Worm (Caenorhabditis elegans) whole organism, mixed stage, embryonic: ENCODE results near the gene C29A12.6.

Experiments
- M03D4.4 ChIP-seq: sonication (generic microtip); optimal IDR thresholded peaks from 2 replicates; lab custom pipeline; 2017; ENCODE audit warnings: mild to moderate bottlenecking, missing genetic modification characterization, missing compliant biosample characterization
- bed-3 ChIP-seq: fragments of 200-800 bp; sonication (Bioruptor generic); optimal IDR thresholded peaks from 3 replicates; lab custom pipeline; 2018; ENCODE audit warnings: mild to moderate bottlenecking, missing genetic modification characterization, moderate library complexity, missing compliant biosample characterization
- ceh-39 ChIP-seq: fragments of 150-350 bp; optimal IDR thresholded peaks from 2 replicates; lab custom pipeline; 2014; ENCODE audit warnings: missing biosample characterization, missing genetic modification characterization
- ceh-83 ChIP-seq: fragments of 200-800 bp; sonication (Bioruptor generic); optimal IDR thresholded peaks from 2 replicates; lab custom pipeline; 2018; ENCODE audit warnings: mild to moderate bottlenecking, missing genetic modification characterization, missing compliant biosample characterization
- ces-1 ChIP-seq: fragments of 150-350 bp; optimal IDR thresholded peaks from 2 replicates; lab custom pipeline; 2014; ENCODE audit warnings: missing biosample characterization, missing genetic modification reagents, missing genetic modification characterization
- cnd-1 ChIP-seq: fragments of 200-800 bp; sonication (Bioruptor generic); optimal IDR thresholded peaks from 2 replicates; lab custom pipeline; 2018; ENCODE audit warnings: mild to moderate bottlenecking, missing genetic modification characterization, missing compliant biosample characterization
- drap-1 ChIP-seq: fragments of 200-800 bp; sonication (Bioruptor generic); optimal IDR thresholded peaks from 3 replicates; lab custom pipeline; 2018; ENCODE audit warnings: mild to moderate bottlenecking, missing genetic modification characterization, missing compliant biosample characterization
- elt-1 ChIP-seq: sonication (generic microtip); optimal IDR thresholded peaks from 2 replicates; lab custom pipeline; 2017; ENCODE audit warnings: missing genetic modification characterization, mild to moderate bottlenecking, missing compliant biosample characterization, antibody characterized with exemption, moderate library complexity, borderline replicate concordance; ENCODE audit not compliant: insufficient read depth
- elt-3 ChIP-seq: fragments of 150-350 bp; optimal IDR thresholded peaks from 2 replicates; lab custom pipeline; 2014; ENCODE audit warnings: missing biosample characterization, missing genetic modification characterization
- flh-1 ChIP-seq: fragments of 200-800 bp; sonication (Bioruptor generic); optimal IDR thresholded peaks from 2 replicates; lab custom pipeline; 2018; ENCODE audit warnings: mild to moderate bottlenecking, missing genetic modification characterization, moderate library complexity, missing compliant biosample characterization
- ham-2 ChIP-seq: fragments of 200-800 bp; sonication (Bioruptor generic); optimal IDR thresholded peaks from 2 replicates; lab custom pipeline; 2018; ENCODE audit warnings: mild to moderate bottlenecking, missing genetic modification characterization, missing compliant biosample characterization
- hlh-1 ChIP-seq: fragments of 150-350 bp; optimal IDR thresholded peaks from 2 replicates; lab custom pipeline; 2014; ENCODE audit warnings: missing biosample characterization, missing genetic modification reagents, missing genetic modification characterization
- lin-32 ChIP-seq: fragments of 200-800 bp; sonication (Bioruptor generic); optimal IDR thresholded peaks from 2 replicates; lab custom pipeline; 2018; ENCODE audit warnings: mild to moderate bottlenecking, missing genetic modification characterization, missing compliant biosample characterization
- lsy-2 ChIP-seq: fragments of 150-350 bp; optimal IDR thresholded peaks from 2 replicates; lab custom pipeline; 2014; ENCODE audit warnings: missing biosample characterization, missing genetic modification characterization
- mab-5 ChIP-seq: fragments of 150-350 bp; optimal IDR thresholded peaks from 2 replicates; lab custom pipeline; 2014; ENCODE audit warnings: missing biosample characterization, missing genetic modification characterization
- mep-1 ChIP-seq: fragments of 150-350 bp; optimal IDR thresholded peaks from 2 replicates; lab custom pipeline; 2017; ENCODE audit warnings: missing biosample characterization, missing genetic modification reagents, missing genetic modification characterization, inconsistent platforms
- mls-2 ChIP-seq: sonication (generic microtip); optimal IDR thresholded peaks from 2 replicates; lab custom pipeline; 2016; ENCODE audit warnings: mild to moderate bottlenecking, missing genetic modification characterization, moderate library complexity, missing compliant biosample characterization
- nhr-12 ChIP-seq: fragments of 150-350 bp; optimal IDR thresholded peaks from 2 replicates; lab custom pipeline; 2014; ENCODE audit warnings: missing biosample characterization, missing genetic modification characterization
- nhr-2 ChIP-seq: fragments of 150-350 bp; optimal IDR thresholded peaks from 2 replicates; lab custom pipeline; 2014; ENCODE audit warnings: missing biosample characterization, missing genetic modification characterization
- nhr-237 ChIP-seq: fragments of 150-350 bp; optimal IDR thresholded peaks from 2 replicates; lab custom pipeline; 2014; ENCODE audit warnings: missing biosample characterization, missing genetic modification characterization
- nhr-28 ChIP-seq: fragments of 150-350 bp; optimal IDR thresholded peaks from 2 replicates; lab custom pipeline; 2014; ENCODE audit warnings: missing biosample characterization, missing genetic modification characterization
- nhr-76 ChIP-seq: sonication (generic microtip); optimal IDR thresholded peaks from 2 replicates; lab custom pipeline; 2017; ENCODE audit warnings: missing biosample characterization, missing genetic modification characterization
- pha-4 ChIP-seq: fragments of 150-350 bp; optimal IDR thresholded peaks from 2 replicates; lab custom pipeline; 2018; ENCODE audit warnings: missing biosample characterization, missing genetic modification reagents, missing genetic modification characterization
- sem-2 ChIP-seq: fragments of 200-800 bp; sonication (Bioruptor generic); optimal IDR thresholded peaks from 2 replicates; lab custom pipeline; 2018; ENCODE audit warnings: mild to moderate bottlenecking, missing genetic modification characterization, missing compliant biosample characterization
- snpc-4 ChIP-seq: fragments of 150-350 bp; optimal IDR thresholded peaks from 2 replicates; lab custom pipeline; 2014; ENCODE audit warnings: missing biosample characterization, missing genetic modification characterization
- sptf-1 ChIP-seq: sonication (generic microtip); optimal IDR thresholded peaks from 2 replicates; lab custom pipeline; 2017; ENCODE audit warnings: mild to moderate bottlenecking, missing genetic modification characterization, moderate library complexity, missing compliant biosample characterization
- tbx-8 ChIP-seq: fragments of 200-800 bp; sonication (Bioruptor generic); optimal IDR thresholded peaks from 2 replicates; lab custom pipeline; 2018; ENCODE audit warnings: mild to moderate bottlenecking, missing genetic modification characterization, moderate library complexity, missing compliant biosample characterization
- unc-120 ChIP-seq: sonication (generic microtip); optimal IDR thresholded peaks from 2 replicates; lab custom pipeline; 2017; ENCODE audit warnings: missing genetic modification characterization, missing compliant biosample characterization; ENCODE audit not compliant: poor library complexity, severe bottlenecking
- unc-39 ChIP-seq: fragments of 150-350 bp; optimal IDR thresholded peaks from 2 replicates; lab custom pipeline; 2014; ENCODE audit warnings: missing biosample characterization, missing genetic modification characterization
- unc-62 ChIP-seq: fragments of 150-350 bp; optimal IDR thresholded peaks from 2 replicates; lab custom pipeline; 2014; ENCODE audit warnings: missing biosample characterization, missing genetic modification reagents, missing genetic modification characterization
- zip-8 ChIP-seq: fragments of 150-350 bp; optimal IDR thresholded peaks from 2 replicates; lab custom pipeline; 2014; ENCODE audit warnings: missing biosample characterization, missing genetic modification characterization
- ztf-11 ChIP-seq: fragments of 150-350 bp; optimal IDR thresholded peaks from 2 replicates; lab custom pipeline; 2014; ENCODE audit warnings: missing biosample characterization, missing genetic modification characterization

C29A12.6 gene

DNA sequence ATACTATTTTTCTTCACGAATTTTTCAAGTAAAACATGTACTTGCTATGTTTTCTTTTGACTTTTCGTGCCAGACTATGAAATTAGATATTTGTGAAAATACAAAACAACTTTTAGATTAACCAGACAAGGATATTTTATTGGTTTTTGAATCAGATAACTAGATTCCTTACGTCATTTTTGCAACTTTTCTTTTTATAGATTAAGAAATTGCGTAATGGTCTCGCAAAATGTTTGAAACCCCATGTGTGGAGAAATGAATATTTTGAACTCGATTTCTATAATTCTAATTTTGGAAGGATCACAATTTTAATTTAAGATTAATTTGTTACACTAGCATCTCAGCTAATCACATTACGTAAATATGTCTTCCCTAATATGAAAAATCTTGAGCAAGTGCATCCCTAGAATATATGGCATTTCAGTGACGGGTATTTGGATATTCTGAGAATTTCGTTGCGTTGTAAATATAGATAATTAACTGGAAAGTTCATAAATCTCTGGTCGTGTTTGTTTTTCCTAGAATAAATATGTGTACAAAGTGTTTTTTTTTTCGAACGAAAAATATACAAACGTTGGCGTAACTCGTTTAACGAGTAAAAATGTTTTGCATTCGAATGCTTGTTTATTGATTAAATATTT, 15.6 kb downstream of the C29A12.6 start:
- TF ChIP-seq lsy-2 (tag; lab: Kevin White, UChicago) (no peak), lin-32 (GFP tag; lab: Kevin White, UChicago) (no peak), zip-8 (tag; lab: Kevin White, UChicago) (peak; percentile 91)

DNA sequence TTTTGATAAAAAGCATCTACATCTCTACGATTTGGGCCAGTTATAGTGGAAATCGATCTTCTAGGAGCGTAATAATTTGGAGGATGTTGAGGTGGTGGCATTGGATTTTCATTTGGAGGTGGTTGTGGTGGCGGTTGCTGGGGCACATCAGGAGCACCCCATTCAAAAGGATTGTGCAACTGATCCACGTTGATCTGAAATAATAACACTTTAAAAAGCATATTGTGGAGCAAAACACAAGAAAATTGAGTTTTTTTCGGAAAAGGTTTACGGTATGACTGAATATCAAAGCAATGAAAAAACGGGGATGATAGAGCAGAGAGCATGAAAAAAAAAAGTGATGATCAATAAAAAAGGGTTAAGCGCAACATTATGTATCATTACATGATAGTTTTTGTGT, 18.6 kb downstream of the C29A12.6 start, which contains the start of gene saeg-1:
Gene saeg-1 (minus strand): TSS at position 101 of the 400 bp plus-strand sequence.
- no peak for TF ChIP-seq ceh-39 (tag; lab: Kevin White, UChicago)
- no peak for TF ChIP-seq nhr-2 (tag; lab: Kevin White, UChicago)
- TF ChIP-seq nhr-237 (tag; lab: Kevin White, UChicago), result no peak
- TF ChIP-seq M03D4.4, result no peak
- no peak for TF ChIP-seq flh-1 (GFP tag; lab: Kevin White, UChicago)
- TF ChIP-seq pha-4 (tag; lab: Kevin White, UChicago), result no peak
- TF ChIP-seq cnd-1, result no peak
- no peak for TF ChIP-seq unc-62 (GFP tag; lab: Kevin White, UChicago)
- TF ChIP-seq unc-120, result no peak
- no peak for TF ChIP-seq zip-8 (tag; lab: Kevin White, UChicago)
- TF ChIP-seq lin-32 (GFP tag; lab: Kevin White, UChicago), result no peak
- TF ChIP-seq lsy-2 (tag; lab: Kevin White, UChicago), result no peak
- no peak for TF ChIP-seq nhr-28 (tag; lab: Kevin White, UChicago)
- no peak for TF ChIP-seq ham-2 (GFP tag; lab: Kevin White, UChicago)
- TF ChIP-seq ceh-83 (GFP tag; lab: Kevin White, UChicago), result no peak
- TF ChIP-seq mls-2, result no peak
- no peak for TF ChIP-seq unc-39 (tag; lab: Kevin White, UChicago)
- TF ChIP-seq sptf-1 (tag; lab: Kevin White, UChicago), result no peak

DNA sequence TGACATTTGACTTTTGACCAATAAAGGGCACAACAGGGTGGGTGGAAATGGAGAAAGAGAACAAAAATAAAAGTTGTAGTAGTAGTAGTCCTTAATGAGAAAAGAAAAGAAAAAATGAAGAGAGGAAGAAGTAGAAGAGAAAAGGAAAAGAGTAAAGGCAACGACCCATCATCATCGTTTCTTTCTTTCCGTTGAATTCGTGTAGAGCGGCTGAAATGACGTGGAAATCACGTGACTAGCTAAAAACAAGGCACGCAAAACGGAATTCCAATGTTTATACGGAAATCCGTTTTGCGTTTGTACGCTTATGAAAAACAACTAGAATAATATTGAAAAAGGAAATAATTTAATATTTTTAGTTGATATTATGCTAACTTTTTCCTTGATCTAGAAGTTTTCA, 20.6 kb downstream of the C29A12.6 start:
- TF ChIP-seq mep-1 (tag; lab: Kevin White, UChicago), result no peak
- TF ChIP-seq mab-5 (tag; lab: Kevin White, UChicago), result no peak
- TF ChIP-seq unc-120, result no peak
- TF ChIP-seq nhr-2 (tag; lab: Kevin White, UChicago), result no peak
- no peak for TF ChIP-seq ham-2 (GFP tag; lab: Kevin White, UChicago)
- no peak for TF ChIP-seq nhr-76 (tag; lab: Kevin White, UChicago)

DNA sequence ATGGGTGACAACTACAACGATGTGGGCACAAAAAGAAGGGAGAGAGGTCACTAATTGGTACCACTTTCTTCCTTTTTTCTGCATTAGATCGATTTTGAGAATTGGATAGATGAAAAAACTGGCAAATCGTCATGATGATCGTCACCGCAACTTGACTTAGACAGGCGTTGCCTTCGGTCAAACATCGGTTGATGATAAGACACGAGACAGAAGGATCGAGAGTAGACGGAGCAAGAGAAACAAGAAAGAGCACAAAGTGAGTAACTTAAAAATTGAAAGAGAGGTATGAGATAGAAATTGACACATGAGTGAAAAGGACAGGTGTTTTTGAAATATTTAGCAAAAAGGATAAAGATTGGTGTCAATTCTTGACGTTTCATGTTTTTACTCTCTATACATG, 23.1 kb downstream of the C29A12.6 start:
- TF ChIP-seq nhr-12 (tag; lab: Kevin White, UChicago) (no peak), sptf-1 (tag; lab: Kevin White, UChicago) (no peak), nhr-76 (tag; lab: Kevin White, UChicago) (no peak), hlh-1 (tag; lab: Kevin White, UChicago) (no peak), ceh-39 (tag; lab: Kevin White, UChicago) (no peak), lin-32 (GFP tag; lab: Kevin White, UChicago) (no peak), M03D4.4 (no peak), mab-5 (tag; lab: Kevin White, UChicago) (no peak), nhr-2 (tag; lab: Kevin White, UChicago) (no peak), sem-2 (GFP tag; lab: Kevin White, UChicago) (no peak), nhr-237 (tag; lab: Kevin White, UChicago) (no peak), flh-1 (GFP tag; lab: Kevin White, UChicago) (no peak), ceh-83 (GFP tag; lab: Kevin White, UChicago) (no peak), ces-1 (no peak), elt-3 (tag; lab: Kevin White, UChicago) (no peak), drap-1 (GFP tag; lab: Kevin White, UChicago) (no peak), elt-1 (no peak)

DNA sequence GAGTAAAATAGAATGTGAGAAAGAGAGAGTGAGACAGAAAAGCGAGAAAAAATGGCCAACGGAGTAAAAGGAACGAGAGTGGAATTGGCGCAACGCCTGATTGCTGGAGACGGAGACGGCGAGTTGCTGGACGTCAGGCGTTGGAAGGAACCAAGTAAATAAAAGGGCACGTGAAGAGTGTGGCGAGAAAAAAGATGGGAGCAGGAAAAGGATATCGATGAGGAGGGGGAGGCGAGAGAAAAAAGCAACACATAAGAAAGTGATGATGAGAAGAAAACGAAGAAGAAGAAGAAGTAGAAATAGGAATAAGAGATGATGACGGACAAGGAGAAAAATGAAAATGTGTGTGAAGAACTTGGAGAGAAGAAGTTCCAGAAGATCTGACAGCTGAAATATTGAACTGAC, 24.5 kb downstream of the C29A12.6 start:
- TF ChIP-seq ces-1 (peak; percentile 71), lin-32 (GFP tag; lab: Kevin White, UChicago) (no peak), elt-3 (tag; lab: Kevin White, UChicago) (no peak), cnd-1 (no peak), nhr-2 (tag; lab: Kevin White, UChicago) (no peak), sptf-1 (tag; lab: Kevin White, UChicago) (peak; percentile 6)

DNA sequence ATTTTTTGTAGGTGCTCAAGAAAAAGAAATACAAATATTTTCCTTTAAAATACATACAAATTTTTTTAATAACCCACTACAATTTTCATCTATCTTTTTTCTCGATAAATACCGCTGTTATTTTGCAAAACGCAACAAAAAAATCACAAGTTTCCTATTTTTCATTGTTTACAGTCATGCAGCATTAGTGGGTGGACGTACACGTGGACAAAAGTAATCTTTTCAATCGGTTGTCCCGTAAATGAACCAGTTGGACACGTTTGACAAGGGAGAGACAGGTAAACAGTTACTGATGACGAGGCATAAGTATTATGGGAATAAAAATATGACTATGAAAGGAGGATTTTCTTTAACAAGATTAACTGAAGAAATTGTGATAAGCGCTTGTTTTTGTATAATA, 26.2 kb downstream of the C29A12.6 start:
- TF ChIP-seq mls-2, result no peak
- TF ChIP-seq ces-1, result no peak
- TF ChIP-seq hlh-1 (tag; lab: Kevin White, UChicago), result no peak
- no peak for TF ChIP-seq bed-3 (GFP tag; lab: Kevin White, UChicago)
- TF ChIP-seq lsy-2 (tag; lab: Kevin White, UChicago), result no peak
- TF ChIP-seq pha-4 (tag; lab: Kevin White, UChicago), result no peak
- no peak for TF ChIP-seq nhr-76 (tag; lab: Kevin White, UChicago)
- no peak for TF ChIP-seq mab-5 (tag; lab: Kevin White, UChicago)
- no peak for TF ChIP-seq ceh-83 (GFP tag; lab: Kevin White, UChicago)
- no peak for TF ChIP-seq ztf-11 (tag; lab: Kevin White, UChicago)
- TF ChIP-seq snpc-4, result no peak
- no peak for TF ChIP-seq unc-120
- no peak for TF ChIP-seq nhr-237 (tag; lab: Kevin White, UChicago)
- TF ChIP-seq tbx-8 (GFP tag; lab: Kevin White, UChicago), result no peak
- TF ChIP-seq nhr-2 (tag; lab: Kevin White, UChicago), result no peak
- TF ChIP-seq zip-8 (tag; lab: Kevin White, UChicago), result no peak
- no peak for TF ChIP-seq sem-2 (GFP tag; lab: Kevin White, UChicago)
- no peak for TF ChIP-seq nhr-12 (tag; lab: Kevin White, UChicago)
- no peak for TF ChIP-seq lin-32 (GFP tag; lab: Kevin White, UChicago)
- TF ChIP-seq unc-62 (GFP tag; lab: Kevin White, UChicago), result no peak
- TF ChIP-seq, all 35 proteins: peak for 0
